Fruit fly (Drosophila melanogaster): ENCODE measurements around the gene CG31199.

The CG31199 gene

DNA sequence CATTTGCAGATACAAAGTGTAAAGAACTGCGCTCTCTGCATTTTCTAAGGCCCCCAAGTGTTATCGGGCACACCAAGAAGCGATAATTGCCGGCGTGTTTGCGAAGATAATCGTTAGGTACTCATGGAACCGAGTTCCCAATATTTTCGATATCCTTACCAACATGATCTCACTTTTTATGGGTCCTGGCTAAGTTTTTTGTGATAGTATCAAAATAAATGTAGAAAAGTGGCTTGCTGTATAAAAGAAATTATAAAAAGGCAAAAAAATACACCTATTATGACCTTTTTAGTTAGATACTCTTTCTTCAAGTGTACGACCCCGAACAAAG, 22.5 kb upstream of the CG31199 start (continued):
- TF ChIP-seq Gug (GFP tag; IDR thresholded peaks at IDR 0.05) (no peak), seq (GFP tag; IDR thresholded peaks at IDR 0.05) (no peak), CG11398 (GFP tag; optimal IDR thresholded peaks at IDR 0.05) (no peak)

dm6 chr3R:20765302-20766155, 21.9 kb upstream of the CG31199 start:
- TF ChIP-seq usp (GFP tag; optimal IDR thresholded peaks at IDR 0.05) = no peak
- TF ChIP-seq ap (GFP tag; IDR thresholded peaks at IDR 0.05) = no peak
- TF ChIP-seq Med (GFP tag) = peak; percentile 48
- peak; percentile 58 for TF ChIP-seq Drgx (GFP tag; IDR thresholded peaks at IDR 0.05)
- no peak for TF ChIP-seq yki (optimal IDR thresholded peaks at IDR 0.05)
- no peak for TF ChIP-seq GATAe (GFP tag; conservative IDR thresholded peaks at IDR 0.05)
- TF ChIP-seq Ets65A (GFP tag) = peak; percentile 70
- TF ChIP-seq her (GFP tag; optimal IDR thresholded peaks at IDR 0.05) = no peak
- TF ChIP-seq CG15479 (GFP tag; optimal IDR thresholded peaks at IDR 0.05) = peak; percentile 70
- TF ChIP-seq Neu2 (GFP tag; optimal IDR thresholded peaks at IDR 0.05; ENCODE audit: borderline replicate concordance) = no peak
- TF ChIP-seq lbe (GFP tag; optimal IDR thresholded peaks at IDR 0.05) = peak; percentile 77

- TF ChIP-seq lbe (GFP tag; optimal IDR thresholded peaks at IDR 0.05) (peak; percentile 51), corto (GFP tag; optimal IDR thresholded peaks at IDR 0.05) (peak; percentile 6), Drgx (GFP tag; IDR thresholded peaks at IDR 0.05) (peak; percentile 58; the same call in 1 of the 2 replicates), HLH54F (GFP tag; optimal IDR thresholded peaks at IDR 0.05) (no peak), CG15479 (GFP tag; optimal IDR thresholded peaks at IDR 0.05) (peak; percentile 10)
These were observed 20.4 kb upstream of the CG31199 start for dm6 chr3R:20764058-20764457.

- TF ChIP-seq hbn (GFP tag; IDR thresholded peaks at IDR 0.05; ENCODE audit: partially characterized antibody) (peak; percentile 78), CG13624 (GFP tag; optimal IDR thresholded peaks at IDR 0.05) (peak; percentile 17), CG34224 (GFP tag; IDR thresholded peaks at IDR 0.05; ENCODE audit: partially characterized antibody) (peak; percentile 77), Neu2 (GFP tag; optimal IDR thresholded peaks at IDR 0.05; ENCODE audit: borderline replicate concordance) (no peak), Sry-δ (GFP tag; optimal IDR thresholded peaks at IDR 0.05) (peak; percentile 83), CG10979 (tag; optimal IDR thresholded peaks at IDR 0.05) (no peak), CG30403 (GFP tag; optimal IDR thresholded peaks at IDR 0.05) (peak; percentile 44), CG2116 (GFP tag; optimal IDR thresholded peaks at IDR 0.05) (peak; percentile 83), E2f2 (GFP tag; IDR thresholded peaks at IDR 0.05) (peak; percentile 80), nerfin-1 (tag; optimal IDR thresholded peaks at IDR 0.05) (peak; percentile 59), CG4424 (GFP tag; optimal IDR thresholded peaks at IDR 0.05) (peak; percentile 9), Dbx (GFP tag; IDR thresholded peaks at IDR 0.05) (0 out of 3 replicates have a peak, but pooled peaks have one; percentile 26), ato (GFP tag; IDR thresholded peaks at IDR 0.05; ENCODE audit: partially characterized antibody) (peak; percentile 52; the same call in 1 of the 2 replicates), Bgb (GFP tag; IDR thresholded peaks at IDR 0.05; ENCODE audit: partially characterized antibody) (peak; percentile 67), emc (GFP tag; optimal IDR thresholded peaks at IDR 0.05) (no peak), nmo (GFP tag; optimal IDR thresholded peaks at IDR 0.05) (peak; percentile 59), CG16813 (GFP tag; IDR thresholded peaks at IDR 0.05; ENCODE audit: partially characterized antibody) (peak; percentile 78), ase (GFP tag; IDR thresholded peaks at IDR 0.05) (no peak), lola (GFP tag; optimal IDR thresholded peaks at IDR 0.05) (peak in 1 of 3 experiments; percentile 30), CG17361 (GFP tag; IDR thresholded peaks at IDR 0.05) (peak; percentile 17; the same call in 1 of the 3 replicates), CG13296 (GFP tag; optimal IDR thresholded peaks at IDR 0.05) (no peak), amos (GFP tag; IDR thresholded peaks at IDR 0.05; ENCODE audit: partially characterized antibody) (peak; percentile 74), unc-4 (GFP tag; IDR thresholded peaks at IDR 0.05; ENCODE audit: partially characterized antibody) (peak; percentile 82), Sry-β (GFP tag; optimal IDR thresholded peaks at IDR 0.05) (peak; percentile 47), CG14710 (tag; optimal IDR thresholded peaks at IDR 0.05) (peak; percentile 61), chinmo (GFP tag; IDR thresholded peaks at IDR 0.05; ENCODE audit: partially characterized antibody) (peak; percentile 63; the same call in 1 of the 4 replicates), CG7963 (GFP tag; IDR thresholded peaks at IDR 0.05; ENCODE audit: partially characterized antibody) (peak; percentile 37; the same call in 2 of the 3 replicates)
These were observed 18.6 kb upstream of the CG31199 start, which contains the start of gene CG31195 for dm6 chr3R:20762175-20762795. TSS of gene CG31195 (minus strand) at chr3R:20762369.
